Worm (Caenorhabditis elegans) whole organism, young adult: ENCODE results near the gene npr-4.
A peak's percentile ranks its signal among the peaks of the same experiment; 100 is the strongest.

Source experiments
- B0035.1 ChIP-seq: sonication (generic microtip); optimal IDR thresholded peaks from 2 replicates; lab custom pipeline; 2016; ENCODE audit warnings: missing genetic modification characterization, mild to moderate bottlenecking, missing compliant biosample characterization, missing genotype, missing genetic modification reagents
- C17E4.6 ChIP-seq: fragments of 200-800 bp; sonication (Bioruptor generic); IDR thresholded peaks from 2 replicates; pipeline ENCODE4 v1.3.6; 2022; ENCODE audit warnings: missing genetic modification reagents, missing genetic modification characterization, missing compliant biosample characterization
- F10E7.11 ChIP-seq: sonication (generic microtip); optimal IDR thresholded peaks from 2 replicates; lab custom pipeline; 2017; ENCODE audit warnings: mild to moderate bottlenecking, missing genetic modification characterization, moderate library complexity, missing compliant biosample characterization
- F22D6.2 ChIP-seq: sonication (generic microtip); optimal IDR thresholded peaks from 2 replicates; lab custom pipeline; 2016; ENCODE audit warnings: mild to moderate bottlenecking, missing genetic modification characterization, missing compliant biosample characterization
- F52B5.7 ChIP-seq: sonication (generic microtip); optimal IDR thresholded peaks from 2 replicates; lab custom pipeline; 2016; ENCODE audit warnings: mild to moderate bottlenecking, missing genetic modification characterization, missing compliant biosample characterization
- F57A8.1 ChIP-seq: fragments of 200-800 bp; sonication (Bioruptor generic); optimal IDR thresholded peaks from 2 replicates; lab custom pipeline; 2018; ENCODE audit warnings: mild to moderate bottlenecking, missing genetic modification characterization, moderate library complexity, missing compliant biosample characterization
- F57C9.4 ChIP-seq: sonication (generic microtip); optimal IDR thresholded peaks from 2 replicates; lab custom pipeline; 2017; ENCODE audit warnings: mild to moderate bottlenecking, missing genetic modification characterization, missing compliant biosample characterization
- Y95B8A.8 ChIP-seq: fragments of 200-800 bp; sonication (Bioruptor generic); IDR thresholded peaks from 2 replicates; pipeline ENCODE4 v1.3.6; 2022; ENCODE audit warnings: missing genetic modification reagents, missing genetic modification characterization, missing compliant biosample characterization
- ZK185.1 ChIP-seq: sonication (generic microtip); optimal IDR thresholded peaks from 2 replicates; lab custom pipeline; 2016; ENCODE audit warnings: mild to moderate bottlenecking, missing genetic modification characterization, missing compliant biosample characterization; ENCODE audit not compliant: poor library complexity, severe bottlenecking
- aptf-3 ChIP-seq: fragments of 200-800 bp; sonication (Bioruptor generic); IDR thresholded peaks from 2 replicates; pipeline ENCODE4 v1.3.6; 2022; ENCODE audit warnings: missing genetic modification characterization, missing compliant biosample characterization
- atf-7 ChIP-seq: sonication (generic microtip); optimal IDR thresholded peaks from 2 replicates; lab custom pipeline; 2017; ENCODE audit warnings: mild to moderate bottlenecking, missing genetic modification characterization, missing compliant biosample characterization
- attf-3 ChIP-seq: fragments of 200-800 bp; sonication (Bioruptor generic); conservative IDR thresholded peaks from 2 replicates; pipeline ENCODE4 v1.3.6; 2022; ENCODE audit warnings: missing genetic modification reagents, missing genetic modification characterization, missing compliant biosample characterization
- attf-6 ChIP-seq: fragments of 200-800 bp; sonication (Bioruptor generic); IDR thresholded peaks from 2 replicates; pipeline ENCODE4 v1.3.6; 2022; ENCODE audit warnings: missing genetic modification reagents, missing genetic modification characterization, missing compliant biosample characterization
- cebp-1 ChIP-seq, 2 experiments: fragments of 200-800 bp in 1 of 2; sonication (Bioruptor generic) in 1 of 2; sonication (generic microtip) in 1 of 2; IDR thresholded peaks in 1 of 2; optimal IDR thresholded peaks in 1 of 2; 2 replicates each; pipeline versions ENCODE4 v1.3.6 to Lab custom; 2017 to 2022; ENCODE audit warnings: missing compliant biosample characterization in 2 of 2, missing genetic modification characterization in 2 of 2, mild to moderate bottlenecking in 1 of 2, missing genetic modification reagents in 1 of 2, moderate library complexity in 1 of 2
- ceh-100 ChIP-seq: fragments of 200-800 bp; sonication (Bioruptor generic); IDR thresholded peaks from 2 replicates; pipeline ENCODE4 v1.3.6; 2022; ENCODE audit warnings: missing genetic modification reagents, missing genetic modification characterization, missing compliant biosample characterization
- die-1 ChIP-seq: sonication (generic microtip); optimal IDR thresholded peaks from 2 replicates; lab custom pipeline; 2016; ENCODE audit warnings: missing genotype, mild to moderate bottlenecking, missing genetic modification characterization, missing compliant biosample characterization
- dox-1 ChIP-seq: fragments of 200-800 bp; sonication (Bioruptor generic); IDR thresholded peaks from 2 replicates; pipeline ENCODE4 v1.3.6; 2022; ENCODE audit warnings: missing genetic modification reagents, missing genetic modification characterization, missing compliant biosample characterization
- dpff-1 ChIP-seq: sonication (generic microtip); optimal IDR thresholded peaks from 2 replicates; lab custom pipeline; 2017; ENCODE audit warnings: mild to moderate bottlenecking, missing genetic modification characterization, missing compliant biosample characterization
- egl-44 ChIP-seq: fragments of 200-800 bp; sonication (Bioruptor generic); IDR thresholded peaks from 2 replicates; pipeline ENCODE4 v1.3.6; 2022; ENCODE audit warnings: missing genetic modification reagents, missing genetic modification characterization, missing compliant biosample characterization
- gei-17 ChIP-seq: fragments of 200-800 bp; sonication (Bioruptor generic); optimal IDR thresholded peaks from 2 replicates; lab custom pipeline; 2018; ENCODE audit warnings: mild to moderate bottlenecking, missing genetic modification characterization, missing compliant biosample characterization
- let-607 ChIP-seq, 2 experiments: fragments of 200-800 bp in 1 of 2; sonication (Bioruptor generic) in 1 of 2; sonication (generic microtip) in 1 of 2; optimal IDR thresholded peaks; 2 replicates each; lab custom pipeline; 2016 to 2018; ENCODE audit warnings: mild to moderate bottlenecking in 2 of 2, missing compliant biosample characterization in 2 of 2, missing genetic modification characterization in 2 of 2, moderate library complexity in 2 of 2, missing genotype in 1 of 2
- lin-40 ChIP-seq: sonication (generic microtip); optimal IDR thresholded peaks from 2 replicates; lab custom pipeline; 2016; ENCODE audit warnings: missing genetic modification characterization, mild to moderate bottlenecking, missing compliant biosample characterization, missing genotype, missing genetic modification reagents
- lir-1 ChIP-seq: fragments of 200-800 bp; sonication (Bioruptor generic); conservative IDR thresholded peaks from 2 replicates; pipeline ENCODE4 v1.3.6; 2022; ENCODE audit warnings: missing genetic modification reagents, missing genetic modification characterization, missing compliant biosample characterization
- madf-10 ChIP-seq: sonication (generic microtip); optimal IDR thresholded peaks from 2 replicates; lab custom pipeline; 2016; ENCODE audit warnings: mild to moderate bottlenecking, missing genetic modification characterization, missing compliant biosample characterization
- madf-3 ChIP-seq: fragments of 200-800 bp; sonication (Bioruptor generic); IDR thresholded peaks from 2 replicates; pipeline ENCODE4 v1.3.6; 2022; ENCODE audit warnings: missing genetic modification reagents, missing genetic modification characterization, missing compliant biosample characterization
- nhr-80 ChIP-seq: sonication (generic microtip); optimal IDR thresholded peaks from 2 replicates; lab custom pipeline; 2016; ENCODE audit warnings: missing genetic modification characterization, missing compliant biosample characterization
- nhr-90 ChIP-seq: sonication (generic microtip); optimal IDR thresholded peaks from 2 replicates; lab custom pipeline; 2016; ENCODE audit warnings: missing genotype, mild to moderate bottlenecking, missing genetic modification characterization, missing compliant biosample characterization
- pbrm-1 ChIP-seq: fragments of 200-800 bp; sonication (Bioruptor generic); IDR thresholded peaks from 2 replicates; pipeline ENCODE4 v1.3.6; 2022; ENCODE audit warnings: missing genetic modification reagents, missing genetic modification characterization, missing compliant biosample characterization
- rec-8 ChIP-seq, 2 experiments: sonication (generic microtip); optimal IDR thresholded peaks; 2 replicates each; lab custom pipeline; 2016; ENCODE audit warnings: mild to moderate bottlenecking in 2 of 2, missing genetic modification characterization in 2 of 2, missing genetic modification reagents in 2 of 2, missing genotype in 2 of 2, missing biosample characterization in 1 of 2, missing compliant biosample characterization in 1 of 2, moderate library complexity in 1 of 2
- repo-1 ChIP-seq: sonication (generic microtip); optimal IDR thresholded peaks from 2 replicates; lab custom pipeline; 2017; ENCODE audit warnings: mild to moderate bottlenecking, missing genetic modification characterization, missing compliant biosample characterization
- snpc-3.4 ChIP-seq: sonication (generic microtip); optimal IDR thresholded peaks from 2 replicates; lab custom pipeline; 2017; ENCODE audit warnings: missing genetic modification characterization, mild to moderate bottlenecking, missing compliant biosample characterization, antibody characterized with exemption, moderate library complexity, missing genotype, missing genetic modification reagents
- snpc-4 ChIP-seq, 5 experiments: fragments of 150-350 bp in 1 of 5; sonication (generic microtip) in 4 of 5; optimal IDR thresholded peaks; 2 replicates each; lab custom pipeline; 2014 to 2018; ENCODE audit warnings: missing genetic modification characterization in 5 of 5, missing biosample characterization in 3 of 5, antibody characterized with exemption in 2 of 5, mild to moderate bottlenecking in 2 of 5, missing compliant biosample characterization in 2 of 5, missing genotype in 2 of 5, moderate library complexity in 2 of 5, missing genetic modification reagents in 1 of 5
- somi-1 ChIP-seq: fragments of 200-800 bp; sonication (Bioruptor generic); optimal IDR thresholded peaks from 2 replicates; lab custom pipeline; 2018; ENCODE audit warnings: mild to moderate bottlenecking, missing genetic modification characterization, missing compliant biosample characterization
- tbp1 ChIP-seq: fragments of 200-800 bp; sonication (Bioruptor generic); optimal IDR thresholded peaks from 2 replicates; lab custom pipeline; 2018; ENCODE audit warnings: mild to moderate bottlenecking, missing genetic modification characterization, missing compliant biosample characterization
- unc-62 ChIP-seq: fragments of 150-350 bp; optimal IDR thresholded peaks from 2 replicates; lab custom pipeline; 2014; ENCODE audit warnings: missing biosample characterization, missing genetic modification reagents, missing genetic modification characterization
- ztf-22 ChIP-seq: fragments of 200-800 bp; sonication (Bioruptor generic); optimal IDR thresholded peaks from 2 replicates; lab custom pipeline; 2018; ENCODE audit warnings: mild to moderate bottlenecking, missing genetic modification characterization, moderate library complexity, missing compliant biosample characterization
- ztf-26 ChIP-seq: sonication (generic microtip); optimal IDR thresholded peaks from 2 replicates; lab custom pipeline; 2017; ENCODE audit warnings: missing genetic modification characterization, missing compliant biosample characterization

The npr-4 gene

ce11 chrX:12510148-12510785 is 41.2 kb downstream of the npr-4 start (continued):
- no peak for TF ChIP-seq egl-44

- TF ChIP-seq ztf-22 (GFP tag; lab: Kevin White, UChicago), result peak; percentile 77
- no peak for TF ChIP-seq madf-3 (GFP tag; lab: Robert Waterston, UW)
- no peak for TF ChIP-seq F10E7.11
- TF ChIP-seq nhr-80 (tag; lab: Kevin White, UChicago), result peak; percentile 95
- TF ChIP-seq ZK185.1 (tag; lab: Kevin White, UChicago), result peak; percentile 28
- no peak for TF ChIP-seq Y95B8A.8
- TF ChIP-seq lir-1 (GFP tag; lab: Robert Waterston, UW), result no peak
- no peak for TF ChIP-seq repo-1 (tag; lab: Kevin White, UChicago)
- TF ChIP-seq lin-40, result peak; percentile 76
- TF ChIP-seq nhr-90 (tag; lab: Kevin White, UChicago), result no peak
- peak in 1 of 2 experiments; percentile 23 for TF ChIP-seq let-607 (tag; optimal IDR thresholded peaks at IDR 0.05; lab: Kevin White, UChicago)
- no peak for TF ChIP-seq F57A8.1 (GFP tag; lab: Kevin White, UChicago)
- peak; percentile 74 for TF ChIP-seq atf-7 (tag; lab: Kevin White, UChicago)
- no peak for TF ChIP-seq attf-3
- TF ChIP-seq dpff-1 (tag; lab: Kevin White, UChicago), result no peak
- no peak for TF ChIP-seq snpc-3.4 (tag; lab: Kevin White, UChicago)
- no peak for TF ChIP-seq rec-8 (tag; optimal IDR thresholded peaks at IDR 0.05; lab: Kevin White, UChicago)
- peak; percentile 63 for TF ChIP-seq somi-1
- no peak for TF ChIP-seq snpc-4 (GFP tag; optimal IDR thresholded peaks at IDR 0.05; lab: Kevin White, UChicago)
- peak in 1 of 4 experiments; percentile 6 for TF ChIP-seq snpc-4 (tag; optimal IDR thresholded peaks at IDR 0.05; lab: Kevin White, UChicago)
- peak; percentile 29 for TF ChIP-seq tbp1 (GFP tag; lab: Kevin White, UChicago)
- no peak for TF ChIP-seq F57C9.4 (tag; lab: Kevin White, UChicago)
- TF ChIP-seq B0035.1 (tag; lab: Kevin White, UChicago), result no peak
- TF ChIP-seq F22D6.2, result peak; percentile 63
- TF ChIP-seq unc-62 (GFP tag; lab: Kevin White, UChicago), result no peak
- no peak for TF ChIP-seq attf-6 (GFP tag; lab: Robert Waterston, UW)
- TF ChIP-seq dox-1, result peak; percentile 18; the same call in 1 of the 2 replicates
- TF ChIP-seq F52B5.7 (tag; lab: Kevin White, UChicago), result no peak
- TF ChIP-seq cebp-1 (GFP tag; IDR thresholded peaks at IDR 0.05; lab: Robert Waterston, UW), result no peak
- peak; percentile 49 for TF ChIP-seq cebp-1 (tag; optimal IDR thresholded peaks at IDR 0.05; lab: Kevin White, UChicago)
- TF ChIP-seq ceh-100 (GFP tag; lab: Robert Waterston, UW), result no peak
- TF ChIP-seq die-1 (tag; lab: Kevin White, UChicago), result no peak
- no peak for TF ChIP-seq aptf-3 (GFP tag; lab: Robert Waterston, UW)
- 0 out of 2 replicates have a peak, but pooled peaks have one; percentile 17 for TF ChIP-seq pbrm-1 (GFP tag; lab: Robert Waterston, UW)
- TF ChIP-seq madf-10 (tag; lab: Kevin White, UChicago), result peak; percentile 17
- TF ChIP-seq ztf-26, result peak; percentile 65
- TF ChIP-seq C17E4.6 (GFP tag; lab: Robert Waterston, UW), result no peak
- peak; percentile 39 for TF ChIP-seq gei-17 (GFP tag; lab: Kevin White, UChicago)
Measured at ce11 chrX:12509334-12509944, 42.0 kb downstream of the npr-4 start.
